Worm (Caenorhabditis elegans) whole organism, L3 larva: ENCODE measurements around the gene srh-18.

Experiments used
- R02D3.7 ChIP-seq: fragments of 150-350 bp; optimal IDR thresholded peaks from 2 replicates; lab custom pipeline; 2014; ENCODE audit warnings: missing biosample characterization, missing genetic modification characterization
- ZK546.5 ChIP-seq: sonication (generic microtip); optimal IDR thresholded peaks from 2 replicates; lab custom pipeline; 2017; ENCODE audit warnings: missing biosample characterization, missing genetic modification characterization
- aly-2 ChIP-seq: fragments of 150-350 bp; optimal IDR thresholded peaks from 2 replicates; lab custom pipeline; 2014; ENCODE audit warnings: missing biosample characterization, missing genetic modification characterization
- ceh-16 ChIP-seq: sonication (generic microtip); optimal IDR thresholded peaks from 2 replicates; lab custom pipeline; 2017; ENCODE audit warnings: missing biosample characterization, missing genetic modification characterization
- ceh-28 ChIP-seq: fragments of 150-350 bp; optimal IDR thresholded peaks from 2 replicates; lab custom pipeline; 2014; ENCODE audit warnings: missing biosample characterization, missing genetic modification reagents, missing genetic modification characterization
- ceh-82 ChIP-seq: fragments of 150-350 bp; optimal IDR thresholded peaks from 2 replicates; lab custom pipeline; 2014; ENCODE audit warnings: missing biosample characterization, missing genetic modification characterization
- ceh-9 ChIP-seq: sonication (generic microtip); optimal IDR thresholded peaks from 2 replicates; lab custom pipeline; 2018; ENCODE audit warnings: missing biosample characterization, missing genetic modification characterization
- daf-12 ChIP-seq: fragments of 150-350 bp; optimal IDR thresholded peaks from 2 replicates; lab custom pipeline; 2014; ENCODE audit warnings: missing biosample characterization, missing genetic modification reagents, missing genetic modification characterization
- egl-27 ChIP-seq: sonication (generic microtip); optimal IDR thresholded peaks from 4 replicates; lab custom pipeline; 2017; ENCODE audit warnings: missing biosample characterization, missing genetic modification reagents, missing genetic modification characterization
- egl-5 ChIP-seq: fragments of 150-350 bp; optimal IDR thresholded peaks from 2 replicates; lab custom pipeline; 2017; ENCODE audit warnings: missing biosample characterization, missing genetic modification reagents, missing genetic modification characterization, inconsistent platforms
- elt-2 ChIP-seq: sonication (generic microtip); optimal IDR thresholded peaks from 2 replicates; lab custom pipeline; 2016; ENCODE audit warnings: missing genetic modification reagents, mild to moderate bottlenecking, missing genetic modification characterization, missing compliant biosample characterization
- eor-1 ChIP-seq, 2 experiments: fragments of 150-350 bp; optimal IDR thresholded peaks; 2 replicates each; lab custom pipeline; 2014 to 2018; ENCODE audit warnings: missing biosample characterization in 2 of 2, missing genetic modification characterization in 2 of 2
- fkh-10 ChIP-seq: sonication (generic microtip); optimal IDR thresholded peaks from 2 replicates; lab custom pipeline; 2017; ENCODE audit warnings: missing biosample characterization, missing genetic modification reagents, missing genetic modification characterization
- fos-1 ChIP-seq: fragments of 150-350 bp; optimal IDR thresholded peaks from 2 replicates; lab custom pipeline; 2014; ENCODE audit warnings: missing biosample characterization, missing genetic modification characterization
- hmg-11 ChIP-seq: sonication (generic microtip); optimal IDR thresholded peaks from 2 replicates; lab custom pipeline; 2016; ENCODE audit warnings: missing genetic modification characterization, missing compliant biosample characterization
- jun-1 ChIP-seq: fragments of 150-350 bp; optimal IDR thresholded peaks from 2 replicates; lab custom pipeline; 2014; ENCODE audit warnings: missing biosample characterization, missing genetic modification reagents, missing genetic modification characterization
- lin-15B ChIP-seq: fragments of 150-350 bp; optimal IDR thresholded peaks from 2 replicates; lab custom pipeline; 2014; ENCODE audit warnings: missing biosample characterization, missing genetic modification characterization
- lin-39 ChIP-seq: fragments of 150-350 bp; optimal IDR thresholded peaks from 2 replicates; lab custom pipeline; 2018; ENCODE audit warnings: missing biosample characterization, missing genetic modification reagents, missing genetic modification characterization
- lsy-12 ChIP-seq: sonication (generic microtip); optimal IDR thresholded peaks from 2 replicates; lab custom pipeline; 2016; ENCODE audit warnings: mild to moderate bottlenecking, missing genetic modification characterization, missing compliant biosample characterization
- mdl-1 ChIP-seq: fragments of 150-350 bp; optimal IDR thresholded peaks from 2 replicates; lab custom pipeline; 2014; ENCODE audit warnings: missing biosample characterization, missing genetic modification characterization
- mml-1 ChIP-seq: fragments of 150-350 bp; sonication (generic microtip); optimal IDR thresholded peaks from 3 replicates; lab custom pipeline; 2014; ENCODE audit warnings: missing biosample characterization, missing genetic modification characterization
- nfya-1 ChIP-seq: sonication (generic microtip); optimal IDR thresholded peaks from 2 replicates; lab custom pipeline; 2017; ENCODE audit warnings: missing genetic modification characterization, mild to moderate bottlenecking, missing compliant biosample characterization, antibody characterized with exemption, moderate library complexity; ENCODE audit not compliant: insufficient read depth
- nhr-12 ChIP-seq: fragments of 150-350 bp; optimal IDR thresholded peaks from 2 replicates; lab custom pipeline; 2014; ENCODE audit warnings: missing biosample characterization, missing genetic modification characterization
- nhr-25 ChIP-seq: sonication (generic microtip); optimal IDR thresholded peaks from 2 replicates; lab custom pipeline; 2017; ENCODE audit warnings: missing biosample characterization, missing genetic modification characterization
- nhr-67 ChIP-seq: fragments of 150-350 bp; optimal IDR thresholded peaks from 2 replicates; lab custom pipeline; 2014; ENCODE audit warnings: missing biosample characterization, missing genetic modification characterization
- nhr-76 ChIP-seq: fragments of 150-350 bp; sonication (generic microtip); optimal IDR thresholded peaks from 5 replicates; lab custom pipeline; 2014; ENCODE audit warnings: missing biosample characterization, missing genetic modification characterization
- nhr-77 ChIP-seq: fragments of 150-350 bp; optimal IDR thresholded peaks from 2 replicates; lab custom pipeline; 2014; ENCODE audit warnings: missing biosample characterization, missing genetic modification characterization
- pha-4 ChIP-seq: fragments of 150-350 bp; optimal IDR thresholded peaks from 2 replicates; lab custom pipeline; 2014; ENCODE audit warnings: missing biosample characterization, missing genetic modification reagents, missing genetic modification characterization
- pqm-1 ChIP-seq: fragments of 150-350 bp; optimal IDR thresholded peaks from 2 replicates; lab custom pipeline; 2017; ENCODE audit warnings: missing biosample characterization, missing genetic modification characterization, inconsistent platforms
- sea-2 ChIP-seq: fragments of 150-350 bp; sonication (generic microtip); optimal IDR thresholded peaks from 4 replicates; lab custom pipeline; 2014; ENCODE audit warnings: missing biosample characterization, missing genetic modification reagents, missing genetic modification characterization
- skn-1 ChIP-seq: fragments of 150-350 bp; optimal IDR thresholded peaks from 2 replicates; lab custom pipeline; 2014; ENCODE audit warnings: missing biosample characterization, missing genetic modification characterization
- unc-62 ChIP-seq: fragments of 150-350 bp; sonication (generic microtip); optimal IDR thresholded peaks from 4 replicates; lab custom pipeline; 2014; ENCODE audit warnings: missing biosample characterization, missing genetic modification reagents, missing genetic modification characterization
- zag-1 ChIP-seq: fragments of 150-350 bp; optimal IDR thresholded peaks from 2 replicates; lab custom pipeline; 2014; ENCODE audit warnings: missing biosample characterization, missing genetic modification characterization
- ztf-11 ChIP-seq: fragments of 150-350 bp; optimal IDR thresholded peaks from 2 replicates; lab custom pipeline; 2014; ENCODE audit warnings: missing biosample characterization, missing genetic modification characterization

srh-18 gene

ce11 chrV:13317911-13318502 is at the start of gene srh-18, which contains the start of gene col-161:
TSS of gene srh-18 (plus strand) at chrV:13318452.
TSS of gene col-161 (minus strand) at chrV:13318011.
- TF ChIP-seq unc-62 (no peak), nhr-25 (tag; lab: Kevin White, UChicago) (peak; percentile 10)
- TF ChIP-seq, all 47 proteins: peak for 1

ce11 chrV:13269228-13269630 is 49.0 kb upstream of the srh-18 start:
- TF ChIP-seq fos-1 (tag; lab: Kevin White, UChicago) (peak; percentile 28), nfya-1 (peak; percentile 50), unc-62 (no peak), elt-2 (tag; lab: Kevin White, UChicago) (peak; percentile 99), pqm-1 (peak; percentile 88), lsy-12 (tag; lab: Kevin White, UChicago) (peak; percentile 20), pha-4 (tag; lab: Kevin White, UChicago) (peak; percentile 75), hmg-11 (tag; lab: Kevin White, UChicago) (no peak), jun-1 (tag; lab: Kevin White, UChicago) (peak; percentile 92)

- TF ChIP-seq daf-12 (tag; lab: Kevin White, UChicago) = no peak
- TF ChIP-seq ceh-82 (tag; lab: Kevin White, UChicago) = no peak
- no peak for TF ChIP-seq nhr-67 (tag; lab: Kevin White, UChicago)
- no peak for TF ChIP-seq jun-1 (tag; lab: Kevin White, UChicago)
- no peak for TF ChIP-seq nhr-76
- no peak for TF ChIP-seq ceh-28 (tag; lab: Kevin White, UChicago)
- no peak for TF ChIP-seq nhr-12 (tag; lab: Kevin White, UChicago)
- no peak for TF ChIP-seq mml-1 (tag; lab: Kevin White, UChicago)
Observed at ce11 chrV:13272275-13272674, 46.0 kb upstream of the srh-18 start.

- peak; percentile 35 for TF ChIP-seq pqm-1
- no peak for TF ChIP-seq aly-2 (tag; lab: Kevin White, UChicago)
- TF ChIP-seq ceh-9 (tag; lab: Kevin White, UChicago) = no peak
- TF ChIP-seq unc-62 = no peak
- TF ChIP-seq fkh-10 (GFP tag; lab: Kevin White, UChicago) = no peak
- TF ChIP-seq ztf-11 (tag; lab: Kevin White, UChicago) = no peak
- peak; percentile 68 for TF ChIP-seq elt-2 (tag; lab: Kevin White, UChicago)
- TF ChIP-seq ZK546.5 = no peak
- no peak for TF ChIP-seq mdl-1 (tag; lab: Kevin White, UChicago)
- no peak for TF ChIP-seq eor-1 (tag; optimal IDR thresholded peaks at IDR 0.05; lab: Kevin White, UChicago)
- TF ChIP-seq nhr-76 = no peak
- TF ChIP-seq lin-39 (tag; lab: Kevin White, UChicago) = no peak
- no peak for TF ChIP-seq ceh-82 (tag; lab: Kevin White, UChicago)
- no peak for TF ChIP-seq nhr-77
- peak; percentile 50 for TF ChIP-seq pha-4 (tag; lab: Kevin White, UChicago)
Observed at ce11 chrV:13273302-13273701, 45.0 kb upstream of the srh-18 start.

ce11 chrV:13274615-13275014 is 43.6 kb upstream of the srh-18 start:
- TF ChIP-seq R02D3.7 (tag; lab: Kevin White, UChicago) = no peak
- no peak for TF ChIP-seq zag-1
- no peak for TF ChIP-seq nhr-67 (tag; lab: Kevin White, UChicago)
- TF ChIP-seq lin-39 (tag; lab: Kevin White, UChicago) = no peak
- no peak for TF ChIP-seq egl-5 (tag; lab: Kevin White, UChicago)
- TF ChIP-seq ceh-82 (tag; lab: Kevin White, UChicago) = no peak
- TF ChIP-seq egl-27 (tag; lab: Kevin White, UChicago) = no peak
- no peak for TF ChIP-seq mdl-1 (tag; lab: Kevin White, UChicago)
- no peak for TF ChIP-seq ceh-16
- TF ChIP-seq pqm-1 = peak; percentile 22
- TF ChIP-seq sea-2 (GFP tag; lab: Kevin White, UChicago) = no peak
- TF ChIP-seq skn-1 = no peak
- no peak for TF ChIP-seq nhr-25 (tag; lab: Kevin White, UChicago)
- no peak for TF ChIP-seq unc-62
- peak; percentile 73 for TF ChIP-seq elt-2 (tag; lab: Kevin White, UChicago)
- no peak for TF ChIP-seq lin-15B (tag; lab: Kevin White, UChicago)
